Worm (Caenorhabditis elegans) whole organism, young adult: ENCODE results near the gene C40C9.4.

Experiments used
- B0019.2 ChIP-seq: fragments of 200-800 bp; sonication (Bioruptor generic); conservative IDR thresholded peaks from 2 replicates; pipeline ENCODE4 v1.3.6; 2022; ENCODE audit warnings: missing genetic modification reagents, missing genetic modification characterization, missing compliant biosample characterization
- B0261.1 ChIP-seq: sonication (generic microtip); optimal IDR thresholded peaks from 2 replicates; lab custom pipeline; 2016; ENCODE audit warnings: mild to moderate bottlenecking, missing genetic modification characterization, moderate library complexity, missing compliant biosample characterization
- C06A6.2 ChIP-seq: fragments of 200-800 bp; sonication (Bioruptor generic); conservative IDR thresholded peaks from 2 replicates; pipeline ENCODE4 v1.3.6; 2022; ENCODE audit warnings: missing genetic modification characterization, missing compliant biosample characterization
- F23B12.7 ChIP-seq: sonication (generic microtip); optimal IDR thresholded peaks from 2 replicates; lab custom pipeline; 2017; ENCODE audit warnings: missing genetic modification characterization, mild to moderate bottlenecking, missing compliant biosample characterization, antibody characterized with exemption, moderate library complexity; ENCODE audit not compliant: insufficient read depth
- F33H1.4 ChIP-seq: fragments of 200-800 bp; sonication (Bioruptor generic); IDR thresholded peaks from 2 replicates; pipeline ENCODE4 v1.3.6; 2022; ENCODE audit warnings: missing genetic modification reagents, missing genetic modification characterization, missing compliant biosample characterization
- F39B2.1 ChIP-seq: fragments of 200-800 bp; sonication (Bioruptor generic); IDR thresholded peaks from 2 replicates; pipeline ENCODE4 v1.3.6; 2022; ENCODE audit warnings: missing genetic modification reagents, missing genetic modification characterization, missing compliant biosample characterization
- F52B5.7 ChIP-seq: sonication (generic microtip); optimal IDR thresholded peaks from 2 replicates; lab custom pipeline; 2016; ENCODE audit warnings: mild to moderate bottlenecking, missing genetic modification characterization, missing compliant biosample characterization
- F57C9.4 ChIP-seq: sonication (generic microtip); optimal IDR thresholded peaks from 2 replicates; lab custom pipeline; 2017; ENCODE audit warnings: mild to moderate bottlenecking, missing genetic modification characterization, missing compliant biosample characterization
- K11D2.4 ChIP-seq: fragments of 200-800 bp; sonication (Bioruptor generic); IDR thresholded peaks from 2 replicates; pipeline ENCODE4 v1.3.6; 2022; ENCODE audit warnings: missing genetic modification reagents, missing genetic modification characterization, missing compliant biosample characterization
- T26A5.8 ChIP-seq: sonication (generic microtip); optimal IDR thresholded peaks from 2 replicates; lab custom pipeline; 2016; ENCODE audit warnings: missing genetic modification characterization, missing compliant biosample characterization
- Y53F4B.3 ChIP-seq: fragments of 200-800 bp; sonication (Bioruptor generic); IDR thresholded peaks from 2 replicates; pipeline ENCODE4 v1.3.6; 2022; ENCODE audit warnings: missing genetic modification reagents, missing genetic modification characterization, missing compliant biosample characterization
- Y56A3A.18 ChIP-seq: fragments of 200-800 bp; sonication (Bioruptor generic); IDR thresholded peaks from 2 replicates; pipeline ENCODE4 v1.3.6; 2022; ENCODE audit warnings: missing genetic modification reagents, missing genetic modification characterization, missing compliant biosample characterization
- aptf-3 ChIP-seq: fragments of 200-800 bp; sonication (Bioruptor generic); IDR thresholded peaks from 2 replicates; pipeline ENCODE4 v1.3.6; 2022; ENCODE audit warnings: missing genetic modification characterization, missing compliant biosample characterization
- cebp-1 ChIP-seq, 2 experiments: fragments of 200-800 bp in 1 of 2; sonication (Bioruptor generic) in 1 of 2; sonication (generic microtip) in 1 of 2; IDR thresholded peaks in 1 of 2; optimal IDR thresholded peaks in 1 of 2; 2 replicates each; pipeline versions ENCODE4 v1.3.6 to Lab custom; 2017 to 2022; ENCODE audit warnings: missing compliant biosample characterization in 2 of 2, missing genetic modification characterization in 2 of 2, mild to moderate bottlenecking in 1 of 2, missing genetic modification reagents in 1 of 2, moderate library complexity in 1 of 2
- ceh-27 ChIP-seq: fragments of 200-800 bp; sonication (Bioruptor generic); optimal IDR thresholded peaks from 2 replicates; lab custom pipeline; 2018; ENCODE audit warnings: mild to moderate bottlenecking, missing genetic modification characterization, moderate library complexity, missing compliant biosample characterization
- ceh-40 ChIP-seq: fragments of 200-800 bp; sonication (Bioruptor generic); IDR thresholded peaks from 2 replicates; pipeline ENCODE4 v1.3.6; 2022; ENCODE audit warnings: missing genetic modification characterization, missing compliant biosample characterization
- dpff-1 ChIP-seq: sonication (generic microtip); optimal IDR thresholded peaks from 2 replicates; lab custom pipeline; 2017; ENCODE audit warnings: mild to moderate bottlenecking, missing genetic modification characterization, missing compliant biosample characterization
- ets-4 ChIP-seq: fragments of 200-800 bp; sonication (Bioruptor generic); optimal IDR thresholded peaks from 2 replicates; lab custom pipeline; 2018; ENCODE audit warnings: mild to moderate bottlenecking, missing genetic modification characterization, missing compliant biosample characterization
- gei-17 ChIP-seq: fragments of 200-800 bp; sonication (Bioruptor generic); optimal IDR thresholded peaks from 2 replicates; lab custom pipeline; 2018; ENCODE audit warnings: mild to moderate bottlenecking, missing genetic modification characterization, missing compliant biosample characterization
- him-1 ChIP-seq: sonication (generic microtip); optimal IDR thresholded peaks from 2 replicates; lab custom pipeline; 2016; ENCODE audit warnings: missing genotype, missing genetic modification reagents, missing genetic modification characterization, missing compliant biosample characterization
- hlh-12 ChIP-seq: sonication (generic microtip); optimal IDR thresholded peaks from 2 replicates; lab custom pipeline; 2016; ENCODE audit warnings: missing genetic modification characterization, missing compliant biosample characterization
- hlh-26 ChIP-seq: fragments of 200-800 bp; sonication (Bioruptor generic); conservative IDR thresholded peaks from 2 replicates; pipeline ENCODE4 v1.3.6; 2022; ENCODE audit warnings: missing genetic modification reagents, missing genetic modification characterization, missing compliant biosample characterization
- hrde-1 ChIP-seq: sonication (generic microtip); optimal IDR thresholded peaks from 2 replicates; lab custom pipeline; 2016; ENCODE audit warnings: missing genetic modification characterization, mild to moderate bottlenecking, missing compliant biosample characterization, moderate library complexity, missing genotype, missing genetic modification reagents, borderline replicate concordance
- hsf-1 ChIP-seq: fragments of 200-800 bp; sonication (Bioruptor generic); IDR thresholded peaks from 2 replicates; pipeline ENCODE4 v1.3.6; 2022; ENCODE audit warnings: missing genetic modification reagents, missing genetic modification characterization, missing compliant biosample characterization
- lsl-1 ChIP-seq: fragments of 200-800 bp; sonication (Bioruptor generic); optimal IDR thresholded peaks from 2 replicates; lab custom pipeline; 2018; ENCODE audit warnings: mild to moderate bottlenecking, missing genetic modification characterization, moderate library complexity, missing compliant biosample characterization
- lsy-27 ChIP-seq: sonication (generic microtip); optimal IDR thresholded peaks from 2 replicates; lab custom pipeline; 2017; ENCODE audit warnings: missing genetic modification characterization, mild to moderate bottlenecking, missing compliant biosample characterization, antibody characterized with exemption, missing genotype, borderline replicate concordance; ENCODE audit not compliant: insufficient read depth
- madf-6 ChIP-seq: fragments of 200-800 bp; sonication (Bioruptor generic); IDR thresholded peaks from 2 replicates; pipeline ENCODE4 v1.3.6; 2022; ENCODE audit warnings: missing genetic modification reagents, missing genetic modification characterization, missing compliant biosample characterization
- nfya-1 ChIP-seq: sonication (generic microtip); optimal IDR thresholded peaks from 2 replicates; lab custom pipeline; 2017; ENCODE audit warnings: antibody characterized with exemption, missing compliant biosample characterization, missing genetic modification characterization, borderline replicate concordance; ENCODE audit not compliant: insufficient read depth
- nfyb-1 ChIP-seq: fragments of 200-800 bp; sonication (Bioruptor generic); IDR thresholded peaks from 2 replicates; pipeline ENCODE4 v1.3.6; 2022; ENCODE audit warnings: missing genetic modification reagents, missing genetic modification characterization, missing compliant biosample characterization
- rec-8 ChIP-seq, 2 experiments: sonication (generic microtip); optimal IDR thresholded peaks; 2 replicates each; lab custom pipeline; 2016; ENCODE audit warnings: mild to moderate bottlenecking in 2 of 2, missing genetic modification characterization in 2 of 2, missing genetic modification reagents in 2 of 2, missing genotype in 2 of 2, missing biosample characterization in 1 of 2, missing compliant biosample characterization in 1 of 2, moderate library complexity in 1 of 2
- snpc-3.4 ChIP-seq: sonication (generic microtip); optimal IDR thresholded peaks from 2 replicates; lab custom pipeline; 2017; ENCODE audit warnings: missing genetic modification characterization, mild to moderate bottlenecking, missing compliant biosample characterization, antibody characterized with exemption, moderate library complexity, missing genotype, missing genetic modification reagents
- snpc-4 ChIP-seq, 5 experiments: fragments of 150-350 bp in 1 of 5; sonication (generic microtip) in 4 of 5; optimal IDR thresholded peaks; 2 replicates each; lab custom pipeline; 2014 to 2018; ENCODE audit warnings: missing genetic modification characterization in 5 of 5, missing biosample characterization in 3 of 5, antibody characterized with exemption in 2 of 5, mild to moderate bottlenecking in 2 of 5, missing compliant biosample characterization in 2 of 5, missing genotype in 2 of 5, moderate library complexity in 2 of 5, missing genetic modification reagents in 1 of 5
- somi-1 ChIP-seq: fragments of 200-800 bp; sonication (Bioruptor generic); optimal IDR thresholded peaks from 2 replicates; lab custom pipeline; 2018; ENCODE audit warnings: mild to moderate bottlenecking, missing genetic modification characterization, missing compliant biosample characterization
- tbp1 ChIP-seq: fragments of 200-800 bp; sonication (Bioruptor generic); optimal IDR thresholded peaks from 2 replicates; lab custom pipeline; 2018; ENCODE audit warnings: mild to moderate bottlenecking, missing genetic modification characterization, missing compliant biosample characterization
- tlf-1 ChIP-seq: fragments of 200-800 bp; sonication (Bioruptor generic); optimal IDR thresholded peaks from 2 replicates; lab custom pipeline; 2018; ENCODE audit warnings: mild to moderate bottlenecking, missing genetic modification characterization, missing compliant biosample characterization
- ztf-25 ChIP-seq: fragments of 200-800 bp; sonication (Bioruptor generic); IDR thresholded peaks from 2 replicates; pipeline ENCODE4 v1.3.6; 2022; ENCODE audit warnings: missing genetic modification reagents, missing genetic modification characterization, missing compliant biosample characterization
- ztf-6 ChIP-seq: fragments of 200-800 bp; sonication (Bioruptor generic); IDR thresholded peaks from 2 replicates; pipeline ENCODE4 v1.3.6; 2022; ENCODE audit warnings: missing genetic modification reagents, missing genetic modification characterization, missing compliant biosample characterization

Gene C40C9.4

DNA sequence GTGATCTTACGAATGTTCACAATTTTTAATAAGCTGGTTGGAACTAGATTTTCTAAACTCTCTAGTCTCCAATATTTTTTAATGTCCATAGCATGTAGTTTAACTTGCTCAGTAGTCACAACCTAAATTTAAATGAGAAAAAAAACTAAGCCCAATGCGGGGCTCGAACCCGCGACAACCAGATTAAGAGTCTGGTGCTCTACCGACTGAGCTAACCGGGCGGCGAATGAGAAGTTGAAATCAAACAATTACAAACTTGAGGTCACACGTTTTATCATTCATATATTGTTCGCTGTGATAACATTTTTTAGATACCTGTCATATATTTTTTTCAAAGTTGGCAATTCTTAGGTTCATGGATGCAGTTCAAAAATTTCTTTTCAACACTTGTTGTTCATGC is 4.9 kb downstream of the C40C9.4 start (continued):
- no peak for TF ChIP-seq lsy-27 (tag; lab: Kevin White, UChicago)
- no peak for TF ChIP-seq F39B2.1
- no peak for TF ChIP-seq F23B12.7 (tag; lab: Kevin White, UChicago)
- no peak for TF ChIP-seq C06A6.2 (GFP tag; lab: Robert Waterston, UW)

DNA sequence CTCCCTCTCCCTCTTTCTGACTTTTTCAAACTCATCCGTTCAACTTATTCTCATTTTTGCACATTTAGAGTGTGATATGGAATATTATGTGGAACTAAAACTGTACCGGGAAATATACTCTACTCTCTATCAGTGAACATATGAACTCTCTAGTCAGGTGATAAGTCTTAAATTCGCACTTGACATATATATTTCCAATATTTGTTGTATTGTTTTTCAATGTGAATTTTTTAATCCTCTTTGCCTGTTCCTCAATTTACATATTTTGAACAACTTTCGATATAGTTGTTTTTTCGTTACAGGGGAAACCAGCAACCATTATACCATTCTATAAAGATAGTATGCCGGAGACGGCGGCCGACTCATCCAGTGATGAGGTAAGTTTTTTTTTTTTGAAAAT is 9.3 kb downstream of the C40C9.4 start, which contains the start of gene C04A11.1:
Gene C04A11.1 (plus strand): TSS at position 301 of the 400 bp plus-strand sequence.
- TF ChIP-seq cebp-1 (GFP tag; IDR thresholded peaks at IDR 0.05; lab: Robert Waterston, UW) = no peak
- TF ChIP-seq cebp-1 (tag; optimal IDR thresholded peaks at IDR 0.05; lab: Kevin White, UChicago) = no peak
- no peak for TF ChIP-seq tbp1 (GFP tag; lab: Kevin White, UChicago)
- no peak for TF ChIP-seq T26A5.8 (tag; lab: Kevin White, UChicago)
- no peak for TF ChIP-seq nfya-1 (tag; lab: Kevin White, UChicago)
- TF ChIP-seq hlh-26 (GFP tag; lab: Robert Waterston, UW) = no peak
- TF ChIP-seq tlf-1 (GFP tag; lab: Kevin White, UChicago) = no peak
- TF ChIP-seq F52B5.7 (tag; lab: Kevin White, UChicago) = no peak
- no peak for TF ChIP-seq Y53F4B.3 (GFP tag; lab: Robert Waterston, UW)
- no peak for TF ChIP-seq aptf-3 (GFP tag; lab: Robert Waterston, UW)
- TF ChIP-seq hsf-1 = no peak
- no peak for TF ChIP-seq gei-17 (GFP tag; lab: Kevin White, UChicago)
- TF ChIP-seq hrde-1 = no peak
- TF ChIP-seq ceh-27 (GFP tag; lab: Kevin White, UChicago) = no peak
- no peak for TF ChIP-seq madf-6 (GFP tag; lab: Robert Waterston, UW)
- no peak for TF ChIP-seq C06A6.2 (GFP tag; lab: Robert Waterston, UW)
- no peak for TF ChIP-seq B0019.2 (GFP tag; lab: Robert Waterston, UW)
- TF ChIP-seq ceh-40 (GFP tag; lab: Robert Waterston, UW) = no peak
- no peak for TF ChIP-seq lsl-1 (GFP tag; lab: Kevin White, UChicago)
- TF ChIP-seq F39B2.1 = no peak
- no peak for TF ChIP-seq snpc-4 (GFP tag; optimal IDR thresholded peaks at IDR 0.05; lab: Kevin White, UChicago)
- TF ChIP-seq snpc-4 (tag; optimal IDR thresholded peaks at IDR 0.05; lab: Kevin White, UChicago) = no peak

DNA sequence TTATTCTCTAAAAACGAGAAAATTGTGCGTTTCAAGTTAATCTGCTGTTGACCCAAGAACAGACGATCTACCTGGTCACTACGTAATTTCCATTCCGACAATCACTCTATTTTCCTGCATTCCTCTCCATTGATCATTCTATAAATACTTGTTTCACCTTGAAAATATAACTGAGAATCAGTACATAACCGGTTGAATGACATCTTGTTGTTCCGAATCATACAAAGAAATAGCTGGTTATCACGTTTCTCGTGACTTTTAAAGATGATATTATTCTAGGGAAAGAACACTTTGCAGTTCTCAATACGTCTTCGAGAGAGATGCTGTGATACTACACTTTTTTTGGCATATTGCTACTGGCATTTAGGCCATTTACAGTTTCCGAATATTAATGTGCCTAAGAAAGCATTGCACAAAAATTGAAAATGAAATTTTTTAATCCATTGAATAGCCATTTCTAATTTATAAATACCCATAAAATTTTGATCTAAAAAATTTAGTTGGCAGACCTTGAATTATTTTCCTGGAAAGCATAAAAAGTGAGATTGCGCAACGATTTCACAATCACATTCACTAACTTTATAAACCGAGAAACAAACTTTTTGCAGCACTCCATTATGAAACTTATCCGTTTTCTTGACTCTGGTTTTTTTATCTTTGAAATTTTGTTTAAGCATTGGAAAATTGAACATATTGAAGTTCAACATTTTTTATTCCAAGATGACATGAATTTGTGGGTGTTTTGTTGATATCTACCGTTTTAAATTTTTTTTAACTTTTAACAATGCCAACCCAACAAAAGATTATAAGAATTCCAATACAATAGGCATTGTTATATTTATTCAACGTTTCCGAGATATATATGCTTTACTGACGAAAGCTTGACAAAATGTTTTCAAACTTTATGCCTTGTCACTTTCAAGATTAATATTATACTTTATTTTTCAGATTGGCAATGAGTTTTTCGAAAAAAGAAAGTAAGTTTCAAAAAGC is 13.0 kb downstream of the C40C9.4 start, which contains the start of gene C04A11.5:
Gene C04A11.5 (plus strand): TSS at position 943 of the 993 bp plus-strand sequence.
- TF ChIP-seq cebp-1 (GFP tag; IDR thresholded peaks at IDR 0.05; lab: Robert Waterston, UW) = no peak
- TF ChIP-seq cebp-1 (tag; optimal IDR thresholded peaks at IDR 0.05; lab: Kevin White, UChicago) = peak; percentile 52
- no peak for TF ChIP-seq rec-8 (tag; optimal IDR thresholded peaks at IDR 0.05; lab: Kevin White, UChicago)
- no peak for TF ChIP-seq tlf-1 (GFP tag; lab: Kevin White, UChicago)
- TF ChIP-seq F33H1.4 (GFP tag; lab: Robert Waterston, UW) = no peak

DNA sequence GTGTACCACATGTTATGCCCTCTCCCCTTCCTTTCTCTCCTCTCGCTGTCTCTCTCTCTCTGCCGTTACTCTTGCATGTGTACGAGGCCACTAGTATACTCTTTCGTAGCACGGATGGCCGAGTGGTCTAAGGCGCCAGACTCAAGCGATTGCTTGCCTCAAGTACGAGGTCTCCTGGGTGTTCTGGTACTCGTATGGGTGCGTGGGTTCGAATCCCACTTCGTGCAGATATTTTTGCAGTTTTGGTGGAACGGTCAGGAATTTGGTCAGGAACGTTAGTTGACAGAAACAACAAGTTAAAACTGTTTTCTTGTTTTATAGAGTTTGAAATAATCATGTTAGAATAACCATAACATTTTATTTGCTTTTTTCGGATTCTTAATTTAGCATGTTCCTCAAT is 14.5 kb downstream of the C40C9.4 start:
- TF ChIP-seq hlh-12 (tag; lab: Kevin White, UChicago) = peak; percentile 80
- TF ChIP-seq somi-1 (GFP tag; lab: Kevin White, UChicago) = peak; percentile 83
- TF ChIP-seq nfyb-1 (GFP tag; lab: Robert Waterston, UW) = peak; percentile 96
- peak; percentile 97 for TF ChIP-seq Y56A3A.18 (GFP tag; lab: Robert Waterston, UW)
- peak; percentile 86 for TF ChIP-seq snpc-3.4 (tag; lab: Kevin White, UChicago)
- peak; percentile 88 for TF ChIP-seq gei-17 (GFP tag; lab: Kevin White, UChicago)
- peak; percentile 95; the same call in 1 of the 2 replicates for TF ChIP-seq ztf-6 (GFP tag; lab: Robert Waterston, UW)
- TF ChIP-seq B0261.1 (tag; lab: Kevin White, UChicago) = peak; percentile 99
- peak; percentile 96 for TF ChIP-seq ets-4 (GFP tag; lab: Kevin White, UChicago)
- TF ChIP-seq dpff-1 (tag; lab: Kevin White, UChicago) = peak; percentile 37
- TF ChIP-seq snpc-4 (GFP tag; optimal IDR thresholded peaks at IDR 0.05; lab: Kevin White, UChicago) = peak; percentile 85
- peak in 3 of 4 experiments; percentile 82 to 87 (median 84) for TF ChIP-seq snpc-4 (tag; optimal IDR thresholded peaks at IDR 0.05; lab: Kevin White, UChicago)
- TF ChIP-seq ztf-25 (GFP tag; lab: Robert Waterston, UW) = peak; percentile 92
- peak; percentile 77; the same call in 1 of the 2 replicates for TF ChIP-seq madf-6 (GFP tag; lab: Robert Waterston, UW)
- 0 out of 2 replicates have a peak, but pooled peaks have one; percentile 26 for TF ChIP-seq F33H1.4 (GFP tag; lab: Robert Waterston, UW)
- peak; percentile 82 for TF ChIP-seq K11D2.4 (GFP tag; lab: Robert Waterston, UW)
- TF ChIP-seq F57C9.4 (tag; lab: Kevin White, UChicago) = peak; percentile 81
- peak; percentile 98 for TF ChIP-seq him-1 (tag; lab: Kevin White, UChicago)
